Worm (Caenorhabditis elegans) whole organism, L1 larva: ENCODE results near the gene M18.3.

Experiments used
- ceh-90 ChIP-seq: sonication (generic microtip); optimal IDR thresholded peaks from 2 replicates; lab custom pipeline; 2016; ENCODE audit warnings: missing genetic modification characterization, missing compliant biosample characterization
- elt-2 ChIP-seq: sonication (generic microtip); optimal IDR thresholded peaks from 2 replicates; lab custom pipeline; 2016; ENCODE audit warnings: missing genetic modification characterization, mild to moderate bottlenecking, inconsistent platforms, missing compliant biosample characterization, missing genetic modification reagents
- lin-35 ChIP-seq, 2 experiments: fragments of 150-350 bp; optimal IDR thresholded peaks; 2 replicates each; lab custom pipeline; 2014; ENCODE audit warnings: missing biosample characterization in 2 of 2, missing genetic modification characterization in 2 of 2, missing genetic modification reagents in 2 of 2
- snpc-4 ChIP-seq: fragments of 150-350 bp; optimal IDR thresholded peaks from 2 replicates; lab custom pipeline; 2014; ENCODE audit warnings: missing biosample characterization, missing genetic modification characterization
- sox-4 ChIP-seq: sonication (generic microtip); optimal IDR thresholded peaks from 2 replicates; lab custom pipeline; 2016; ENCODE audit warnings: missing genetic modification characterization, missing compliant biosample characterization
- tlp-1 ChIP-seq: fragments of 150-350 bp; optimal IDR thresholded peaks from 2 replicates; lab custom pipeline; 2014; ENCODE audit warnings: missing biosample characterization, missing genetic modification characterization

DNA sequence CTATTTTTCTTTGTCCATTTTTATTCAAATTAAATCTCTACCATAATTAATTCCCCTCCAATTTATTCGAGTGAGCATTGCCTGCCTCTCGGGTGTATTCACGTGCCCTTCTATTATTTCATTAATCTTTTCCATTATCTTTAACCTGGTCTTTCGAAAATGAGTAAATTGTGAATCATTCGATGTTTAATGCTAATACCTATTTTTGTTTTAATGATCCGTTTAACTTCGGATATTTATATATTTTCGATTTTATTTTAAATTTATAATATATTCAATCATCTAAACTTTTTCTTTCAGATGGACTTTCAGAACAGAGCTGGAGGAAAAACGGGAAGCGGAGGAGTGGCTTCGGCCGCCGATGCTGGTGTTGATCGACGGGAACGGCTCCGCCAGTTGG lies 21.5 kb upstream of the M18.3 start, which contains the start of gene repo-1:
- TF ChIP-seq elt-2 (no peak), snpc-4 (no peak), sox-4 (tag; lab: Kevin White, UChicago) (no peak), lin-35 (GFP tag; optimal IDR thresholded peaks at IDR 0.05; lab: Kevin White, UChicago) (no peak), tlp-1 (tag; lab: Kevin White, UChicago) (no peak), ceh-90 (no peak)
